Worm (Caenorhabditis elegans) whole organism, L4 larva: Measurements from ENCODE around the gene rsp-5.

Experiments used
- ZK337.2 ChIP-seq: fragments of 200-800 bp; sonication (Bioruptor generic); IDR thresholded peaks from 2 replicates; pipeline ENCODE4 v1.3.6; 2022; ENCODE audit warnings: missing genetic modification reagents, missing genetic modification characterization, missing compliant biosample characterization
- aha-1 ChIP-seq: fragments of 150-350 bp; peaks from one replicate; lab custom pipeline; 2014; ENCODE audit warnings: missing biosample characterization, missing genetic modification characterization
- ceh-20 ChIP-seq: fragments of 200-800 bp; sonication (Bioruptor generic); IDR thresholded peaks from 2 replicates; pipeline ENCODE4 v1.3.6; 2022; ENCODE audit warnings: missing genetic modification reagents, missing genetic modification characterization, missing compliant biosample characterization
- fkh-10 ChIP-seq: fragments of 150-350 bp; optimal IDR thresholded peaks from 2 replicates; lab custom pipeline; 2014; ENCODE audit warnings: missing biosample characterization, missing genetic modification reagents, missing genetic modification characterization
- lin-15B ChIP-seq: fragments of 150-350 bp; sonication (generic microtip); optimal IDR thresholded peaks from 3 replicates; lab custom pipeline; 2014; ENCODE audit warnings: missing biosample characterization, missing genetic modification characterization
- zag-1 ChIP-seq: fragments of 150-350 bp; optimal IDR thresholded peaks from 2 replicates; lab custom pipeline; 2014; ENCODE audit warnings: missing biosample characterization, missing genetic modification characterization
- ztf-11 ChIP-seq: fragments of 150-350 bp; optimal IDR thresholded peaks from 2 replicates; lab custom pipeline; 2014; ENCODE audit warnings: missing biosample characterization, missing genetic modification characterization

- TF ChIP-seq aha-1 (tag; lab: Kevin White, UChicago) (no peak), lin-15B (tag; lab: Kevin White, UChicago) (no peak), ZK337.2 (GFP tag; lab: Robert Waterston, UW) (no peak), ceh-20 (GFP tag; lab: Robert Waterston, UW) (no peak), fkh-10 (GFP tag; lab: Kevin White, UChicago) (no peak), zag-1 (tag; lab: Kevin White, UChicago) (no peak), ztf-11 (no peak)
These were observed 46.0 kb downstream of the rsp-5 start, which contains the start of gene utp-20 for ce11 chrII:6535957-6536424.
